Fruit fly (Drosophila melanogaster) whole organism, prepupa: ENCODE data around the gene Sodh2.

ENCODE experiments used
- Blimp-1 ChIP-seq: fragments of 200-800 bp; sonication (Bioruptor generic); optimal IDR thresholded peaks from 3 replicates; lab custom pipeline; 2017; ENCODE audit warnings: missing biosample characterization, missing genetic modification characterization, mild to moderate bottlenecking, moderate library complexity, missing genetic modification reagents
- CG10631 ChIP-seq: fragments of 200-800 bp; sonication (Bioruptor generic); optimal IDR thresholded peaks from 2 replicates; lab custom pipeline; 2016; ENCODE audit warnings: missing biosample characterization, missing genetic modification characterization
- CG10669 ChIP-seq: fragments of 200-800 bp; sonication (Bioruptor generic); optimal IDR thresholded peaks from 3 replicates; lab custom pipeline; 2018; ENCODE audit warnings: missing biosample characterization, mild to moderate bottlenecking, missing genetic modification characterization, moderate library complexity
- CG11294 ChIP-seq: fragments of 200-800 bp; sonication (Bioruptor generic); IDR thresholded peaks from 2 replicates; pipeline ENCODE4 v1.3.6; 2022; ENCODE audit warnings: missing biosample characterization, missing genetic modification characterization
- CG11902 ChIP-seq: fragments of 200-800 bp; sonication (Bioruptor generic); optimal IDR thresholded peaks from 3 replicates; lab custom pipeline; 2016; ENCODE audit warnings: missing biosample characterization, missing genetic modification characterization
- CG15336 ChIP-seq: fragments of 200-800 bp; sonication (Bioruptor generic); IDR thresholded peaks from 2 replicates; pipeline ENCODE4 v1.3.6; 2022; ENCODE audit warnings: missing biosample characterization, missing genetic modification characterization
- CG1621 ChIP-seq: fragments of 200-800 bp; sonication (Bioruptor generic); optimal IDR thresholded peaks from 3 replicates; lab custom pipeline; 2018; ENCODE audit warnings: missing biosample characterization, mild to moderate bottlenecking, missing genetic modification characterization
- CG31627 ChIP-seq: fragments of 200-800 bp; sonication (Bioruptor generic); optimal IDR thresholded peaks from 3 replicates; lab custom pipeline; 2016; ENCODE audit warnings: missing biosample characterization, missing genetic modification characterization
- CG3919 ChIP-seq: fragments of 200-800 bp; sonication (Bioruptor generic); optimal IDR thresholded peaks from 3 replicates; lab custom pipeline; 2016; ENCODE audit warnings: missing biosample characterization, missing genetic modification characterization
- CG4318 ChIP-seq: fragments of 200-800 bp; sonication (Bioruptor generic); optimal IDR thresholded peaks from 3 replicates; lab custom pipeline; 2017; ENCODE audit warnings: missing biosample characterization, mild to moderate bottlenecking, missing genetic modification characterization
- CG6808 ChIP-seq: fragments of 200-800 bp; sonication (Bioruptor generic); optimal IDR thresholded peaks from 3 replicates; lab custom pipeline; 2017; ENCODE audit warnings: missing biosample characterization, missing genetic modification characterization, mild to moderate bottlenecking, moderate library complexity, missing genetic modification reagents
- CG6854 ChIP-seq: fragments of 200-800 bp; sonication (Bioruptor generic); optimal IDR thresholded peaks from 2 replicates; lab custom pipeline; 2017; ENCODE audit warnings: missing biosample characterization, mild to moderate bottlenecking, missing genetic modification characterization
- CG7368 ChIP-seq: fragments of 200-800 bp; sonication (Bioruptor generic); optimal IDR thresholded peaks from 3 replicates; lab custom pipeline; 2016; ENCODE audit warnings: missing biosample characterization, missing genetic modification characterization
- CG8119 ChIP-seq: fragments of 200-800 bp; sonication (Bioruptor generic); IDR thresholded peaks from 3 replicates; pipeline ENCODE4 v1.3.6; 2022; ENCODE audit warnings: missing biosample characterization, missing genetic modification characterization
- CG8319 ChIP-seq: fragments of 200-800 bp; sonication (Bioruptor generic); optimal IDR thresholded peaks from 3 replicates; lab custom pipeline; 2016; ENCODE audit warnings: missing biosample characterization, missing genetic modification characterization
- CG8632 ChIP-seq: fragments of 200-800 bp; sonication (Bioruptor generic); optimal IDR thresholded peaks from 3 replicates; lab custom pipeline; 2016; ENCODE audit warnings: missing biosample characterization, missing genetic modification characterization
- Eip75B ChIP-seq: fragments of 200-800 bp; sonication (Bioruptor generic); optimal IDR thresholded peaks from 3 replicates; lab custom pipeline; 2016; ENCODE audit warnings: missing biosample characterization, missing genetic modification characterization
- Eip78C ChIP-seq: fragments of 200-800 bp; sonication (Bioruptor generic); peaks from one replicate; lab custom pipeline; 2016; ENCODE audit warnings: missing biosample characterization, missing genetic modification characterization
- Eip93F ChIP-seq: fragments of 200-800 bp; sonication (Bioruptor generic); optimal IDR thresholded peaks from 2 replicates; lab custom pipeline; 2016; ENCODE audit warnings: missing biosample characterization, mild to moderate bottlenecking, missing genetic modification characterization
- Ets21C ChIP-seq: fragments of 200-800 bp; sonication (Bioruptor generic); optimal IDR thresholded peaks from 3 replicates; lab custom pipeline; 2016; ENCODE audit warnings: missing biosample characterization, missing genetic modification characterization
- Hr38 ChIP-seq: sonication (Bioruptor generic); optimal IDR thresholded peaks from 2 replicates; lab custom pipeline; 2016; ENCODE audit warnings: missing biosample characterization, missing genetic modification characterization
- Hr4 ChIP-seq: fragments of 200-800 bp; sonication (Bioruptor generic); optimal IDR thresholded peaks from 3 replicates; lab custom pipeline; 2016; ENCODE audit warnings: missing biosample characterization, missing genetic modification characterization
- Lpt ChIP-seq: fragments of 200-800 bp; sonication (Bioruptor generic); optimal IDR thresholded peaks from 3 replicates; lab custom pipeline; 2016; ENCODE audit warnings: missing biosample characterization, missing genetic modification characterization
- Sox102F ChIP-seq: fragments of 200-800 bp; sonication (Bioruptor generic); optimal IDR thresholded peaks from 2 replicates; lab custom pipeline; 2016; ENCODE audit warnings: missing biosample characterization, mild to moderate bottlenecking, missing genetic modification characterization
- Sox14 ChIP-seq: fragments of 200-800 bp; sonication (Bioruptor generic); optimal IDR thresholded peaks from 3 replicates; lab custom pipeline; 2016; ENCODE audit warnings: missing biosample characterization, missing genetic modification characterization
- cyc ChIP-seq: fragments of 200-800 bp; sonication (Bioruptor generic); optimal IDR thresholded peaks from 3 replicates; lab custom pipeline; 2016; ENCODE audit warnings: missing biosample characterization, missing genetic modification characterization
- dac ChIP-seq: fragments of 200-800 bp; sonication (Bioruptor generic); optimal IDR thresholded peaks from 2 replicates; lab custom pipeline; 2017; ENCODE audit warnings: missing biosample characterization, mild to moderate bottlenecking, missing genetic modification characterization
- dsx ChIP-seq: fragments of 200-800 bp; optimal IDR thresholded peaks from 3 replicates; lab custom pipeline; 2019; ENCODE audit warnings: missing biosample characterization, mild to moderate bottlenecking, missing genetic modification characterization, moderate library complexity; ENCODE audit not compliant: poor library complexity, severe bottlenecking
- eg ChIP-seq: fragments of 200-800 bp; sonication (Bioruptor generic); IDR thresholded peaks from 3 replicates; pipeline ENCODE4 v1.3.6; 2022; ENCODE audit warnings: missing biosample characterization, missing genetic modification characterization
- esn ChIP-seq: fragments of 200-800 bp; sonication (Bioruptor generic); optimal IDR thresholded peaks from 2 replicates; lab custom pipeline; 2016; ENCODE audit warnings: missing biosample characterization, mild to moderate bottlenecking, missing genetic modification characterization, moderate library complexity
- fkh ChIP-seq: fragments of 200-800 bp; sonication (Bioruptor generic); optimal IDR thresholded peaks from 3 replicates; lab custom pipeline; 2017; ENCODE audit warnings: missing biosample characterization, mild to moderate bottlenecking, missing genetic modification characterization, moderate library complexity
- lz ChIP-seq: fragments of 200-800 bp; sonication (Bioruptor generic); optimal IDR thresholded peaks from 3 replicates; lab custom pipeline; 2016; ENCODE audit warnings: missing biosample characterization, missing genetic modification characterization
- net ChIP-seq: fragments of 200-800 bp; sonication (Bioruptor generic); optimal IDR thresholded peaks from 3 replicates; lab custom pipeline; 2016; ENCODE audit warnings: missing biosample characterization, missing genetic modification characterization
- pdm3 ChIP-seq: fragments of 200-800 bp; sonication (Bioruptor generic); optimal IDR thresholded peaks from 3 replicates; lab custom pipeline; 2016; ENCODE audit warnings: missing biosample characterization, missing genetic modification characterization
- spab ChIP-seq: fragments of 200-800 bp; sonication (Bioruptor generic); optimal IDR thresholded peaks from 2 replicates; lab custom pipeline; 2017; ENCODE audit warnings: missing biosample characterization, mild to moderate bottlenecking, missing genetic modification characterization, missing genetic modification reagents
- ss ChIP-seq, 2 experiments: fragments of 200-800 bp; sonication (Bioruptor generic); optimal IDR thresholded peaks; 2 replicates in 1 of 2; 3 replicates in 1 of 2; lab custom pipeline; 2017 to 2018; ENCODE audit warnings: mild to moderate bottlenecking in 2 of 2, missing biosample characterization in 2 of 2, missing genetic modification characterization in 2 of 2, moderate library complexity in 1 of 2
- svp ChIP-seq: fragments of 200-800 bp; sonication (Bioruptor generic); peaks from one replicate; lab custom pipeline; 2016; ENCODE audit warnings: missing biosample characterization, missing genetic modification characterization
- vri ChIP-seq: fragments of 200-800 bp; sonication (Bioruptor generic); optimal IDR thresholded peaks from 3 replicates; lab custom pipeline; 2016; ENCODE audit warnings: missing biosample characterization, mild to moderate bottlenecking, missing genetic modification characterization

Sodh2 gene

dm6 chr3R:10888633-10889519, 12.7 kb downstream of the Sodh2 start (continued):
- TF ChIP-seq CG10669 (GFP tag; lab: Kevin White, UChicago), result peak; percentile 47
- peak; percentile 31 for TF ChIP-seq CG7368 (GFP tag; lab: Kevin White, UChicago)
- peak; percentile 57 for TF ChIP-seq CG6854
- no peak for TF ChIP-seq Blimp-1 (GFP tag; lab: Kevin White, UChicago)
- TF ChIP-seq cyc (GFP tag; lab: Kevin White, UChicago), result peak; percentile 38
- TF ChIP-seq Sox14 (GFP tag; lab: Kevin White, UChicago), result peak; percentile 64
- peak; percentile 95 for TF ChIP-seq CG6808
- TF ChIP-seq spab, result peak; percentile 81
- peak; percentile 77; the same call in 2 of the 3 replicates for TF ChIP-seq eg (GFP tag; lab: Robert Waterston, UW)
- TF ChIP-seq CG4318, result no peak
- peak; percentile 63; the same call in 2 of the 3 replicates for TF ChIP-seq CG8119 (GFP tag; lab: Robert Waterston, UW)
- TF ChIP-seq dsx (GFP tag; lab: Kevin White, UChicago), result peak; percentile 39
- TF ChIP-seq CG11294, result no peak
- TF ChIP-seq Lpt (GFP tag; lab: Kevin White, UChicago), result peak; percentile 31
- TF ChIP-seq CG3919 (GFP tag; lab: Kevin White, UChicago), result peak; percentile 38
- TF ChIP-seq lz (GFP tag; lab: Kevin White, UChicago), result peak; percentile 21
- no peak for TF ChIP-seq Eip93F
- TF ChIP-seq esn (GFP tag; lab: Kevin White, UChicago), result no peak
- no peak for TF ChIP-seq fkh
- TF ChIP-seq ss (GFP tag; optimal IDR thresholded peaks at IDR 0.05; lab: Kevin White, UChicago), result peak; percentile 97 to 98
- no peak for TF ChIP-seq CG8632 (GFP tag; lab: Kevin White, UChicago)
- TF ChIP-seq svp (GFP tag; lab: Kevin White, UChicago), result peak; percentile 65
- TF ChIP-seq Ets21C (GFP tag; lab: Kevin White, UChicago), result no peak
- TF ChIP-seq CG10631 (GFP tag; lab: Kevin White, UChicago), result peak; percentile 35
- peak; percentile 14 for TF ChIP-seq Sox102F
- TF ChIP-seq dac (GFP tag; lab: Kevin White, UChicago), result no peak
- peak; percentile 75 for TF ChIP-seq Eip78C (GFP tag; lab: Kevin White, UChicago)
- peak; percentile 50 for TF ChIP-seq Eip75B (GFP tag; lab: Kevin White, UChicago)
- TF ChIP-seq CG31627 (GFP tag; lab: Kevin White, UChicago), result peak; percentile 3
- peak; percentile 34 for TF ChIP-seq Hr4 (GFP tag; lab: Kevin White, UChicago)
- peak; percentile 63 for TF ChIP-seq CG1621 (tag; lab: Kevin White, UChicago)
- no peak for TF ChIP-seq CG8319
- TF ChIP-seq, all 60 proteins: peak for 42

DNA sequence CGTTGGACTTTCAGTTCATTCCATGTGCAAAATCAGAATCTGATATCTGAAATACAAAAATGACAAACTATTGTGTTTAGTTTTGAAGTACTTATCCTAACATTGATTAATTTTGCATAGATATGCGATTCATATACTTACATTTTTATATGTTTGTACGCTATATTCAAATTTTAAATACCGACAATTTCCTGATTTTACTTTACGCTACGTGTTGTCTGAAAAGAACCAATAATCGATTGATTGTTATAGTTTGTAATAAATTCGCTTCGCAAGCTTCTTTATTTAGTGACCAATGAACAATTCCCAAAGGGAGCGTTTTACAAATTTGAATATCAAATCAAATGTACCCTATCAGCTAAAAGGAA, 13.3 kb downstream of the Sodh2 start, which contains the start of gene Ak3:
Gene Ak3 (minus strand): TSS at position 69 of the 368 bp plus-strand sequence.
- TF ChIP-seq Hr38 (GFP tag; lab: Kevin White, UChicago) (no peak), net (GFP tag; lab: Kevin White, UChicago) (no peak), CG15336 (GFP tag; lab: Robert Waterston, UW) (no peak), eg (GFP tag; lab: Robert Waterston, UW) (no peak), lz (GFP tag; lab: Kevin White, UChicago) (no peak), CG10669 (GFP tag; lab: Kevin White, UChicago) (no peak), pdm3 (GFP tag; lab: Kevin White, UChicago) (no peak), vri (GFP tag; lab: Kevin White, UChicago) (no peak), CG11902 (no peak), ss (GFP tag; optimal IDR thresholded peaks at IDR 0.05; lab: Kevin White, UChicago) (no peak)
